Fruit fly (Drosophila melanogaster): ENCODE data around the gene CG5282.
A peak's percentile ranks its signal among the peaks of the same experiment; 100 is the strongest.

Gene CG5282

dm6 chr3L:20452813-20453682 lies 27.2 kb upstream of the CG5282 start, which contains the start of gene CG5199 (continued):
- peak; percentile 49 for TF ChIP-seq D19A (tag; optimal IDR thresholded peaks at IDR 0.05)

- TF ChIP-seq fu2 (GFP tag; optimal IDR thresholded peaks at IDR 0.05) (no peak), Myb (GFP tag; optimal IDR thresholded peaks at IDR 0.05) (no peak), Ssrp (tag; optimal IDR thresholded peaks at IDR 0.05) (no peak), CG4328 (GFP tag; optimal IDR thresholded peaks at IDR 0.05) (no peak), Awh (GFP tag; IDR thresholded peaks at IDR 0.05) (no peak), Pdp1 (GFP tag; optimal IDR thresholded peaks at IDR 0.05) (peak in 1 of 2 experiments; percentile 56), sens (GFP tag) (peak; percentile 22), chinmo (GFP tag; IDR thresholded peaks at IDR 0.05; ENCODE audit: partially characterized antibody) (0 out of 4 replicates have a peak, but pooled peaks have one; percentile 30), gro (GFP tag; optimal IDR thresholded peaks at IDR 0.05) (no peak), Abd-B (GFP tag; optimal IDR thresholded peaks at IDR 0.05) (no peak), eve (GFP tag; optimal IDR thresholded peaks at IDR 0.05) (no peak), CG31441 (GFP tag; IDR thresholded peaks at IDR 0.05) (no peak), CG4360 (GFP tag; IDR thresholded peaks at IDR 0.05) (peak; percentile 58; the same call in 1 of the 2 replicates), ems (GFP tag; optimal IDR thresholded peaks at IDR 0.05) (no peak), pho (GFP tag; optimal IDR thresholded peaks at IDR 0.05) (no peak), CG13123 (GFP tag; optimal IDR thresholded peaks at IDR 0.05) (no peak), gce (GFP tag; IDR thresholded peaks at IDR 0.05) (no peak)
These were observed 22.9 kb upstream of the CG5282 start for dm6 chr3L:20448773-20449172.

- TF ChIP-seq CG13424 (tag; optimal IDR thresholded peaks at IDR 0.05) (peak; percentile 27), CG33213 (GFP tag; optimal IDR thresholded peaks at IDR 0.05) (no peak), Fer3 (tag; optimal IDR thresholded peaks at IDR 0.05) (peak; percentile 61), B-H2 (GFP tag; optimal IDR thresholded peaks at IDR 0.05) (peak; percentile 30), CG7745 (tag; optimal IDR thresholded peaks at IDR 0.05) (peak; percentile 83), nerfin-1 (tag; optimal IDR thresholded peaks at IDR 0.05) (peak; percentile 21), mirr (GFP tag; optimal IDR thresholded peaks at IDR 0.05) (peak; percentile 20), Hand (GFP tag; optimal IDR thresholded peaks at IDR 0.05) (peak; percentile 20), CG10565 (GFP tag; optimal IDR thresholded peaks at IDR 0.05) (no peak), exex (tag; optimal IDR thresholded peaks at IDR 0.05) (peak; percentile 28), fd3F (GFP tag; optimal IDR thresholded peaks at IDR 0.05) (peak; percentile 61), CG1233 (GFP tag; optimal IDR thresholded peaks at IDR 0.05) (peak; percentile 66), ranshi (GFP tag; IDR thresholded peaks at IDR 0.05) (no peak), slbo (GFP tag; IDR thresholded peaks at IDR 0.05) (no peak), Hr51 (GFP tag; optimal IDR thresholded peaks at IDR 0.05) (peak in 1 of 2 experiments; percentile 5), CG2712 (tag; optimal IDR thresholded peaks at IDR 0.05) (peak; percentile 6), CG17359 (tag; optimal IDR thresholded peaks at IDR 0.05) (peak; percentile 16), CG12071 (GFP tag; optimal IDR thresholded peaks at IDR 0.05) (peak; percentile 67), CG6791 (GFP tag; IDR thresholded peaks at IDR 0.05; ENCODE audit: partially characterized antibody) (no peak), Pdp1 (GFP tag; optimal IDR thresholded peaks at IDR 0.05) (no peak), Atf3 (GFP tag; optimal IDR thresholded peaks at IDR 0.05) (no peak), CG6683 (GFP tag; optimal IDR thresholded peaks at IDR 0.05) (peak; percentile 20), Stat92E (GFP tag; optimal IDR thresholded peaks at IDR 0.05) (peak in 1 of 3 experiments; percentile 38), odd (GFP tag; optimal IDR thresholded peaks at IDR 0.05) (peak; percentile 62), CG31388 (GFP tag; optimal IDR thresholded peaks at IDR 0.05) (no peak), CG15514 (GFP tag; optimal IDR thresholded peaks at IDR 0.05) (peak; percentile 61), Kr (GFP tag; optimal IDR thresholded peaks at IDR 0.05) (peak; percentile 32), scrt (GFP tag; optimal IDR thresholded peaks at IDR 0.05) (peak; percentile 36)
These were observed 22.1 kb upstream of the CG5282 start for dm6 chr3L:20447957-20448356.

All from whole organism, embryonic.